Worm (Caenorhabditis elegans): Measurements from ENCODE around the gene irld-8.
A peak's percentile ranks its signal among the peaks of the same experiment; 100 is the strongest.

Gene irld-8

DNA sequence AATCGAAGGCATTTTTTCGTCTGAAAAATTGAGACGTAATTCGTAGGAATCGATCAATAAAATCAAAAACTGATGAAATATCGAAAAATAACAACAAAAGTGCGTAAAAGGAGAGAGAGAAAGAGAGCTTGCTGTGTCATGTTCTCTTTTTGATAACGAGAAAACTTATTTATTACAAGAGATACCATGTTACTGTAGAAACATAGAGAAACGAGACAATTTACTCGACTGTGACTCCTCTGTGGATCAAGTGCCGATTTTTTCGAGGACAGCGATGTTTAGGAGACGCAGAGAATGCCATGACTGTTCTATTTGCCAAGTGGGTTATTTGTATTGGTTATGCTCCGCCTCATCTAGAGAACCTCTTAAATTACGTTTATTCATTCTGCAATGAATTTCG is 18.0 kb downstream of the irld-8 start, which contains the start of gene sph-1:
Gene sph-1 (minus strand): TSS at position 23 of the 400 bp plus-strand sequence.
- peak; percentile 34 for TF ChIP-seq F13H6.1 (tag; optimal IDR thresholded peaks at IDR 0.05)
- TF ChIP-seq crh-2 (tag; optimal IDR thresholded peaks at IDR 0.05) = peak; percentile 61
- no peak for TF ChIP-seq dmd-4 (tag; optimal IDR thresholded peaks at IDR 0.05)
- TF ChIP-seq sma-3 (GFP tag; optimal IDR thresholded peaks at IDR 0.05) = peak; percentile 3
- no peak for TF ChIP-seq skn-1 (tag; optimal IDR thresholded peaks at IDR 0.05)
- peak; percentile 95 for TF ChIP-seq fos-1 (tag; optimal IDR thresholded peaks at IDR 0.05)
- peak; percentile 25 for TF ChIP-seq nhr-25 (tag; optimal IDR thresholded peaks at IDR 0.05)
- TF ChIP-seq ztf-11 (tag; optimal IDR thresholded peaks at IDR 0.05) = no peak
- no peak for TF ChIP-seq R02D3.7 (tag; optimal IDR thresholded peaks at IDR 0.05)
- peak in 1 of 2 experiments; percentile 31 for TF ChIP-seq lsy-2 (tag; optimal IDR thresholded peaks at IDR 0.05)
- no peak for TF ChIP-seq unc-62 (GFP tag; optimal IDR thresholded peaks at IDR 0.05)
- TF ChIP-seq ZK546.5 (tag; optimal IDR thresholded peaks at IDR 0.05) = no peak
- peak; percentile 63 for TF ChIP-seq sma-9 (GFP tag; optimal IDR thresholded peaks at IDR 0.05)
- no peak for TF ChIP-seq sma-9 (tag; optimal IDR thresholded peaks at IDR 0.05)
- peak; percentile 36 for TF ChIP-seq gmeb-1 (tag; optimal IDR thresholded peaks at IDR 0.05)
- TF ChIP-seq ceh-82 (tag; optimal IDR thresholded peaks at IDR 0.05) = no peak
- peak; percentile 14 for TF ChIP-seq lin-13 (GFP tag; optimal IDR thresholded peaks at IDR 0.05)
- TF ChIP-seq nhr-129 (tag; optimal IDR thresholded peaks at IDR 0.05) = peak; percentile 65
- no peak for TF ChIP-seq nhr-10 (tag; optimal IDR thresholded peaks at IDR 0.05)
- TF ChIP-seq nhr-12 (tag; optimal IDR thresholded peaks at IDR 0.05) = no peak
- TF ChIP-seq zag-1 (tag; optimal IDR thresholded peaks at IDR 0.05) = no peak
- TF ChIP-seq ztf-4 (tag; optimal IDR thresholded peaks at IDR 0.05) = peak; percentile 39
- no peak for TF ChIP-seq elt-3 (tag; optimal IDR thresholded peaks at IDR 0.05)
- TF ChIP-seq C34F6.9 (tag; optimal IDR thresholded peaks at IDR 0.05) = peak; percentile 24
- peak; percentile 51 for TF ChIP-seq nhr-21 (tag; optimal IDR thresholded peaks at IDR 0.05)

DNA sequence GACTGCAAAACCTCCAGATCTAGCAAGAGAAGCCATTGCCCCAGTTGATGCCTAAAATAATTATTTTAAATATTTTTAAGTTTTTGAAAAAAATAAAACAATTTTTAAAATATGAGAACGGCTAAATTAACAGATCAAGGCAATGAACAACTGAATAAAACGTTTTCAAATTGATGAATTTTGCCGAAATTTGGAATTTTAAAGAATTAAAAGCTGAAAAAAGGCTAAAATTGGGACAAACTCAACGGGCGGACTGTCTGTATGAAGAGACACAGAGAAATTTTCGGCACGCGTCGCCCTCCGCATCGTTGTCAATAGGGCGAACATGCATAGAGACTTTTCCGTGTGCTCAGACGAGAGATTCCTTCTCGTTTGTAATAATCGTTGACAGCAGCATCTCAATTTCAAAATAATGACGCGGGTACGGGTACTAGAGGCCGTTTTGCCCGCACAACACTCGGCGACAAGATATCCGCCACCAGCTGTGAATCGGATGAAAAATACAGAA is 20.5 kb downstream of the irld-8 start, which contains the start of the genes isp-1 and islo-1:
Gene isp-1 (minus strand): TSS at position 51 of the 508 bp plus-strand sequence.
Gene islo-1 (plus strand): TSS at position 385 of the 508 bp plus-strand sequence.
- TF ChIP-seq F13H6.1 (tag; optimal IDR thresholded peaks at IDR 0.05) = peak; percentile 43
- TF ChIP-seq ztf-11 (tag; optimal IDR thresholded peaks at IDR 0.05) = no peak
- no peak for TF ChIP-seq ZK546.5 (tag; optimal IDR thresholded peaks at IDR 0.05)
- peak; percentile 58 for TF ChIP-seq crh-2 (tag; optimal IDR thresholded peaks at IDR 0.05)
- TF ChIP-seq unc-55 (GFP tag; optimal IDR thresholded peaks at IDR 0.05) = peak; percentile 76
- no peak for TF ChIP-seq egl-27 (tag; optimal IDR thresholded peaks at IDR 0.05)
- TF ChIP-seq C34F6.9 (tag; optimal IDR thresholded peaks at IDR 0.05) = peak; percentile 81
- peak; percentile 45 for TF ChIP-seq fos-1 (tag; optimal IDR thresholded peaks at IDR 0.05)
- TF ChIP-seq lin-11 (tag; optimal IDR thresholded peaks at IDR 0.05) = peak; percentile 36
- TF ChIP-seq mdl-1 (tag; optimal IDR thresholded peaks at IDR 0.05) = peak in 1 of 2 experiments; percentile 44
- no peak for TF ChIP-seq ceh-16 (tag; optimal IDR thresholded peaks at IDR 0.05)
- TF ChIP-seq nhr-21 (tag; optimal IDR thresholded peaks at IDR 0.05) = no peak
- no peak for TF ChIP-seq lin-39 (tag; optimal IDR thresholded peaks at IDR 0.05)
- TF ChIP-seq R02D3.7 (tag; optimal IDR thresholded peaks at IDR 0.05) = no peak
- peak; percentile 6 for TF ChIP-seq sma-9 (GFP tag; optimal IDR thresholded peaks at IDR 0.05)
- TF ChIP-seq sma-9 (tag; optimal IDR thresholded peaks at IDR 0.05) = no peak
- no peak for TF ChIP-seq peb-1 (tag; optimal IDR thresholded peaks at IDR 0.05)
- peak; percentile 80 for TF ChIP-seq nhr-129 (tag; optimal IDR thresholded peaks at IDR 0.05)
- TF ChIP-seq snpc-4 (tag; optimal IDR thresholded peaks at IDR 0.05) = no peak
- peak in 1 of 2 experiments; percentile 69 for TF ChIP-seq lsy-2 (tag; optimal IDR thresholded peaks at IDR 0.05)
- TF ChIP-seq mbf-1 (tag; optimal IDR thresholded peaks at IDR 0.05) = no peak
- TF ChIP-seq nhr-25 (tag; optimal IDR thresholded peaks at IDR 0.05) = peak; percentile 20

DNA sequence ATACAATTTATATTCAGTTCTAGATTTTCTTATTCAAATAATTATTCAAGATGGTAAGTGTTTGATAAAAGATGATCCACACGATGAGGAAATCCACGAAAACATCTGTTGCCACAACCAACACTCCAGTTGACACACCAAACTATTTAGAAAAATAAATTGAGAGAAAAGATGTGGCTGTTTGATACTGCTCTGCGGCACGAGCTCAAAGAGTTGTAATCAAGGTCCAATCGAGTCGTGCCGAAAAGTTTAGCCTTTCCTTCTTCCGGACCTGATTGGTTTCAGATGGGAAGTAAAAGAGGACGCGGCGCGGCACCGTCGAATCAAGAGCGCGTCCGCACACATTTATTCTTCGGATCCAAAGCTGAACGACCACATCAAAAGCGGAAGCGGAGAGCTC is 21.0 kb downstream of the irld-8 start:
- TF ChIP-seq lin-13 (GFP tag; optimal IDR thresholded peaks at IDR 0.05) (no peak), dmd-4 (tag; optimal IDR thresholded peaks at IDR 0.05) (no peak), ztf-4 (tag; optimal IDR thresholded peaks at IDR 0.05) (no peak), sma-3 (GFP tag; optimal IDR thresholded peaks at IDR 0.05) (no peak), nhr-10 (tag; optimal IDR thresholded peaks at IDR 0.05) (no peak), mbf-1 (tag; optimal IDR thresholded peaks at IDR 0.05) (no peak), nhr-23 (tag; optimal IDR thresholded peaks at IDR 0.05) (no peak), alr-1 (tag; optimal IDR thresholded peaks at IDR 0.05) (no peak)

DNA sequence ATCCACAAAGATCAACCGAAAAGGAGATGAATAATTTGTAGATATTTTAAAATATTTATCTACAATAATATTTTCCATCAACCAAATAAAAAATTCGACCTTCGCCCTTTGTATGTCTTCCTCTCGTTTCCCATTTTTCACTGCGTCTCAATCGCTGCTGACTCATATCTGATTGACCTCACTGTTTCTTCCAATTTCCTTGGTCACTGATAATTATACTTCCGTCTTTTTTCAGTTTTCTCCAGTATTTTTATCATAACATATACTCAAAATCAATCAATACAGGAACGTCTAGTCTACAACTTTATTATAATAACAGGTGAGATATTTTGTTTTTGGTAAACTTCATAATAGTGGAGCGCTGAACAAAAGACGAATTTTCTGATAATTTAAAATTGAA is 23.4 kb downstream of the irld-8 start, which contains the start of gene pmk-3:
Gene pmk-3 (plus strand): TSS at position 236 of the 400 bp plus-strand sequence.
- TF ChIP-seq mdl-1 (tag; optimal IDR thresholded peaks at IDR 0.05) (no peak), fos-1 (tag; optimal IDR thresholded peaks at IDR 0.05) (peak; percentile 96)

All from whole organism, L2 larva.